Worm (Caenorhabditis elegans): Measurements from ENCODE around the gene exp-1.

Gene exp-1

DNA sequence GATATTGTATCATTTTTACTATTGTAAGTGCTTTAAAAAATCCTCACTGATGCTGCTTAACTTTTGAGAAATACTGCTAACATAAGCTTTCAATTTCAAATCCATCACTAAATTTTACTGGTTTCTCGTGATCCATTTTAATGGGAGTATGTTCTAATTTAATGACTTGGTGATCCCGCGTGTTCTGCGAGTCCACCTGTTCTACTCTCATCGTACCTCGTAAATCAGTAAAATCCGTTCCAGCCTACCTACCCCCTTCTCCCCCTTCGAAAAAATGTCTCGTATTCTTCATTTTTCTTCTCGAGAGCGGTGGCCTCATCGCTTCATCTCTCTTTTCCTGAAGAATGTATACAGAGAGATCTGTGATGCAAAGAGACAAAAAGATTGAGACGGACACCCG is 25.4 kb downstream of the exp-1 start:
- no peak for TF ChIP-seq pqm-1 (tag; optimal IDR thresholded peaks at IDR 0.05)
- no peak for TF ChIP-seq K09A11.1 (tag; optimal IDR thresholded peaks at IDR 0.05; ENCODE audit: insufficient read depth)
- TF ChIP-seq Y22D7AL.16 (tag; optimal IDR thresholded peaks at IDR 0.05) = no peak
- TF ChIP-seq sdc-2 (tag; optimal IDR thresholded peaks at IDR 0.05) = no peak
- TF ChIP-seq lim-6 (tag; optimal IDR thresholded peaks at IDR 0.05) = no peak
- no peak for TF ChIP-seq ceh-48 (tag; optimal IDR thresholded peaks at IDR 0.05)
- no peak for TF ChIP-seq fax-1 (tag; optimal IDR thresholded peaks at IDR 0.05)
- TF ChIP-seq hlh-30 (tag; optimal IDR thresholded peaks at IDR 0.05; ENCODE audit: insufficient read depth) = no peak
- TF ChIP-seq pag-3 (tag; optimal IDR thresholded peaks at IDR 0.05; ENCODE audit: borderline replicate concordance) = no peak
- TF ChIP-seq nfya-1 (tag; optimal IDR thresholded peaks at IDR 0.05) = no peak
- TF ChIP-seq gmeb-2 (tag; optimal IDR thresholded peaks at IDR 0.05) = no peak
- no peak for TF ChIP-seq unc-42 (tag; optimal IDR thresholded peaks at IDR 0.05)
- TF ChIP-seq pha-4 (tag; optimal IDR thresholded peaks at IDR 0.05) = no peak
- TF ChIP-seq sox-4 (tag; optimal IDR thresholded peaks at IDR 0.05) = no peak

DNA sequence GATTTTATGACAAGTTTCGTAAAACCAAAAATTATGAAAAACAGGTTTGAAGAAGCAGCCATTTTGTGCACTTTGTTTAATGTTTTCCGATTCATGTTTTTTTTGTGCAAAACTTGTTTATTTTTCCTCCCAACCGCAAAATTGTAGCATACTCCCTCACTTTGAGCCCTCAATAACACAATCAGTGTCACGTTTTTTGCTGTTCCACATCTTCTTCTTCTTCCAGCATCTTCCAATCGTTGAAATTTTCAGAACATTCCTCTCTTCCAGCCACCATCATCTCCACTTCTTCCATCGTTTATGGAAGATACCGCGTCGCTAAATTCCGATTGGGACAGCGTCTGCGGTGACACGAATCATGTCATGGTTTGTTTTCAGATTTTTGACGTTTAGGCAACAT is 28.3 kb downstream of the exp-1 start, which contains the start of gene abts-3:
Gene abts-3 (plus strand): TSS at position 301 of the 400 bp plus-strand sequence.
- TF ChIP-seq hlh-30 (tag; optimal IDR thresholded peaks at IDR 0.05; ENCODE audit: insufficient read depth) (no peak), elt-2 (tag; optimal IDR thresholded peaks at IDR 0.05) (no peak), hlh-8 (tag; optimal IDR thresholded peaks at IDR 0.05) (no peak)

DNA sequence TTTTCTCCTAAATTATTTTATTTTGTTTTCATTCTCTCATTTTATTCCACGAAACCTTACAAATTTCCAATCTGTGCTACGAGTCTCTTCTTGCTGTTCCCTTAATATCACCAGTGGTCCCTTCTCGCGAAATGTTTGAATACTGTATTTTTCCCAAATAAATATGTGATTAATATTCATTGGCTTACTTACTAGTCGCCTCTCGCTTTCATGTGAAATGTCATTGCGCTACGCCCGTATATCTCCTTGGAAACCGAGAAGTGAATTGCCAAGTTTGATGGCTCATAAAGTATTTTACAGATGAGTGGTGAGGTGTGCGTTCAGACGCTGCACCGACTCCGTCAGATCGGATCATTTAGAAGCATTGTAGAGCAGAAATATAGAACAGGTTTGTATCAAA is 35.6 kb downstream of the exp-1 start, which contains the start of gene rars-2:
Gene rars-2 (plus strand): TSS at position 301 of the 400 bp plus-strand sequence.
- TF ChIP-seq tbx-2 (tag; optimal IDR thresholded peaks at IDR 0.05) (no peak), ahr-1 (tag; optimal IDR thresholded peaks at IDR 0.05) (no peak), ceh-45 (GFP tag; IDR thresholded peaks at IDR 0.05) (no peak), unc-86 (tag; optimal IDR thresholded peaks at IDR 0.05) (no peak), lin-11 (tag; optimal IDR thresholded peaks at IDR 0.05) (no peak), ceh-6 (GFP tag; optimal IDR thresholded peaks at IDR 0.05) (no peak), ceh-24 (tag; optimal IDR thresholded peaks at IDR 0.05) (no peak), hlh-15 (tag; optimal IDR thresholded peaks at IDR 0.05) (no peak), madf-2 (tag; optimal IDR thresholded peaks at IDR 0.05) (no peak), F13H6.1 (tag; optimal IDR thresholded peaks at IDR 0.05) (no peak), lim-6 (tag; optimal IDR thresholded peaks at IDR 0.05) (no peak), elt-2 (tag; optimal IDR thresholded peaks at IDR 0.05) (no peak), pha-2 (tag; optimal IDR thresholded peaks at IDR 0.05) (no peak), pat-9 (tag; optimal IDR thresholded peaks at IDR 0.05) (no peak), ceh-34 (tag; optimal IDR thresholded peaks at IDR 0.05) (no peak), ceh-22 (tag; optimal IDR thresholded peaks at IDR 0.05) (no peak)

DNA sequence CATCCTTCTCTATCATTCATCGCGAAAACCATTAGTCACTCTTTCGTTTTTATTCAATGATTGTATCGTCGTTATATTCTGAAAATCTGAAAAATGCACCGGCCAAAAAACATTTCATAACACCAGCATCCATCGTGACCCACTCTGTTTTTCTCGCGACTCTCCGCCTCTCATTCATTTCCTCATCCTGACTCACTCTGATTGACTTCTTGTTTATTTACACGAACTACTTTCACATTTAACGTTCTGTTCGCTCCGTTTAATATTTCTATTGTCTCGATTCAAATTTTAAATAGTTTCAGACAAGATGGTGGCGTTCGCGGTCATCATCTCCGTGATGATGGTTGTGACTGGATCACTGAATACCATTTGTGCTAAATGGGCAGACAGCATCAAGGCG is 37.4 kb downstream of the exp-1 start, which contains the start of gene C29H12.2:
Gene C29H12.2 (plus strand): TSS at position 297 of the 400 bp plus-strand sequence.
- no peak for TF ChIP-seq ceh-6 (GFP tag; optimal IDR thresholded peaks at IDR 0.05)
- no peak for TF ChIP-seq sox-4 (tag; optimal IDR thresholded peaks at IDR 0.05)
- no peak for TF ChIP-seq ttx-3 (tag; optimal IDR thresholded peaks at IDR 0.05)
- TF ChIP-seq che-1 (tag; optimal IDR thresholded peaks at IDR 0.05) = no peak
- no peak for TF ChIP-seq rnt-1 (tag; optimal IDR thresholded peaks at IDR 0.05)
- no peak for TF ChIP-seq fkh-6 (tag; optimal IDR thresholded peaks at IDR 0.05)
- TF ChIP-seq unc-55 (GFP tag; optimal IDR thresholded peaks at IDR 0.05) = no peak
- TF ChIP-seq lim-6 (tag; optimal IDR thresholded peaks at IDR 0.05) = no peak
- TF ChIP-seq nhr-11 (tag; optimal IDR thresholded peaks at IDR 0.05) = no peak
- TF ChIP-seq K02D7.2 (tag; optimal IDR thresholded peaks at IDR 0.05) = no peak
- no peak for TF ChIP-seq pat-9 (tag; optimal IDR thresholded peaks at IDR 0.05)
- no peak for TF ChIP-seq pha-4 (tag; optimal IDR thresholded peaks at IDR 0.05)
- no peak for TF ChIP-seq ceh-48 (tag; optimal IDR thresholded peaks at IDR 0.05)
- no peak for TF ChIP-seq dmd-4 (tag; optimal IDR thresholded peaks at IDR 0.05; ENCODE audit: borderline replicate concordance)
- no peak for TF ChIP-seq ceh-31 (tag; optimal IDR thresholded peaks at IDR 0.05)

All from whole organism, late embryonic.